Fruit fly (Drosophila melanogaster) whole organism, embryonic: ENCODE data around the gene Clc.
A peak's percentile ranks its signal among the peaks of the same experiment; 100 is the strongest.

Source experiments
- ATbp ChIP-seq: fragments of 200-800 bp; sonication (Bioruptor generic); optimal IDR thresholded peaks from 2 replicates; lab custom pipeline; 2017; ENCODE audit warnings: missing biosample characterization, mild to moderate bottlenecking, missing genetic modification characterization, missing genetic modification reagents
- CG10147 ChIP-seq: fragments of 200-800 bp; sonication (Bioruptor generic); optimal IDR thresholded peaks from 2 replicates; lab custom pipeline; 2019; ENCODE audit warnings: missing biosample characterization, mild to moderate bottlenecking, missing genetic modification characterization, moderate library complexity
- CG12236 ChIP-seq: fragments of 200-800 bp; sonication (Bioruptor generic); optimal IDR thresholded peaks from 2 replicates; lab custom pipeline; 2016; ENCODE audit warnings: missing biosample characterization, missing genetic modification characterization
- CG13123 ChIP-seq: fragments of 200-800 bp; sonication (Bioruptor generic); optimal IDR thresholded peaks from 2 replicates; lab custom pipeline; 2016; ENCODE audit warnings: missing biosample characterization, missing genetic modification characterization
- CG1603 ChIP-seq: fragments of 200-800 bp; sonication (Bioruptor generic); optimal IDR thresholded peaks from 2 replicates; lab custom pipeline; 2019; ENCODE audit warnings: missing biosample characterization, mild to moderate bottlenecking, missing genetic modification characterization, moderate library complexity
- CG17829 ChIP-seq: fragments of 200-800 bp; optimal IDR thresholded peaks from 2 replicates; lab custom pipeline; 2019; ENCODE audit warnings: missing biosample characterization, mild to moderate bottlenecking, missing genetic modification characterization, moderate library complexity
- CG18619 ChIP-seq: fragments of 200-800 bp; sonication (Bioruptor generic); optimal IDR thresholded peaks from 3 replicates; lab custom pipeline; 2017; ENCODE audit warnings: missing biosample characterization, mild to moderate bottlenecking, missing genetic modification characterization
- CG2129 ChIP-seq: fragments of 200-800 bp; sonication (Bioruptor generic); IDR thresholded peaks from 2 replicates; pipeline ENCODE4 v1.3.6; 2022; ENCODE audit warnings: missing biosample characterization, missing genetic modification characterization; ENCODE audit not compliant: partially characterized antibody
- CG3407 ChIP-seq: fragments of 200-800 bp; sonication (Bioruptor generic); optimal IDR thresholded peaks from 2 replicates; lab custom pipeline; 2018; ENCODE audit warnings: missing biosample characterization, mild to moderate bottlenecking, missing genetic modification characterization
- CG3838 ChIP-seq: fragments of 200-800 bp; sonication (Bioruptor generic); optimal IDR thresholded peaks from 3 replicates; lab custom pipeline; 2016; ENCODE audit warnings: missing biosample characterization, missing genetic modification characterization
- CG7372 ChIP-seq: fragments of 200-800 bp; sonication (Bioruptor generic); IDR thresholded peaks from 2 replicates; pipeline ENCODE4 v1.3.6; 2022; ENCODE audit warnings: missing biosample characterization, missing genetic modification characterization
- CG7963 ChIP-seq: fragments of 200-800 bp; sonication (Bioruptor generic); IDR thresholded peaks from 3 replicates; pipeline ENCODE4 v1.3.6; 2022; ENCODE audit warnings: missing biosample characterization, missing genetic modification characterization; ENCODE audit not compliant: partially characterized antibody
- CG9932 ChIP-seq: fragments of 200-800 bp; sonication (Bioruptor generic); IDR thresholded peaks from 2 replicates; pipeline ENCODE4 v1.3.6; 2022; ENCODE audit warnings: missing biosample characterization, missing genetic modification characterization
- CHES-1-like ChIP-seq: fragments of 200-800 bp; sonication (Bioruptor generic); optimal IDR thresholded peaks from 2 replicates; lab custom pipeline; 2016; ENCODE audit warnings: missing biosample characterization, missing genetic modification characterization
- CkIIα-i1 ChIP-seq: fragments of 200-800 bp; sonication (Bioruptor generic); IDR thresholded peaks from 2 replicates; pipeline ENCODE4 v1.3.6; 2022; ENCODE audit warnings: missing biosample characterization, missing genetic modification characterization
- Doc2 ChIP-seq: fragments of 200-800 bp; sonication (Bioruptor generic); IDR thresholded peaks from 2 replicates; pipeline ENCODE4 v1.3.6; 2022; ENCODE audit warnings: missing biosample characterization, missing genetic modification characterization
- Drgx ChIP-seq: fragments of 200-800 bp; sonication (Bioruptor generic); IDR thresholded peaks from 2 replicates; pipeline ENCODE4 v1.3.6; 2022; ENCODE audit warnings: missing biosample characterization, missing genetic modification characterization
- HLH4C ChIP-seq: fragments of 200-800 bp; sonication (Bioruptor generic); IDR thresholded peaks from 3 replicates; pipeline ENCODE4 v1.3.6; 2022; ENCODE audit warnings: missing biosample characterization, missing genetic modification characterization; ENCODE audit not compliant: partially characterized antibody
- Hr51 ChIP-seq, 2 experiments: fragments of 200-800 bp; sonication (Bioruptor generic); optimal IDR thresholded peaks; 2 replicates in 1 of 2; 3 replicates in 1 of 2; lab custom pipeline; 2016 to 2018; ENCODE audit warnings: missing biosample characterization in 2 of 2, missing genetic modification characterization in 2 of 2, mild to moderate bottlenecking in 1 of 2, moderate library complexity in 1 of 2
- Hr78 ChIP-seq, 2 experiments: fragments of 200-800 bp in 1 of 2; fragments of >200 bp in 1 of 2; sonication (Bioruptor generic) in 1 of 2; optimal IDR thresholded peaks; 2 replicates each; lab custom pipeline; 2017 to 2019; ENCODE audit warnings: missing biosample characterization in 2 of 2, missing genetic modification characterization in 2 of 2, mild to moderate bottlenecking in 1 of 2, moderate library complexity in 1 of 2
- Hsf ChIP-seq: fragments of 200-800 bp; sonication (Bioruptor generic); optimal IDR thresholded peaks from 3 replicates; lab custom pipeline; 2016; ENCODE audit warnings: missing biosample characterization, missing genetic modification characterization
- Med ChIP-seq: fragments of 200-800 bp; sonication (Bioruptor generic); peaks from one replicate; lab custom pipeline; 2016; ENCODE audit warnings: missing biosample characterization, missing genetic modification characterization, mild to moderate bottlenecking, inconsistent platforms, moderate library complexity
- Nf-YB ChIP-seq: fragments of 200-800 bp; sonication (Bioruptor generic); optimal IDR thresholded peaks from 3 replicates; lab custom pipeline; 2019; ENCODE audit warnings: missing biosample characterization, mild to moderate bottlenecking, missing genetic modification characterization, moderate library complexity
- Ptx1 ChIP-seq: fragments of 200-800 bp; sonication (Bioruptor generic); IDR thresholded peaks from 2 replicates; pipeline ENCODE4 v1.3.6; 2022; ENCODE audit warnings: missing biosample characterization, missing genetic modification characterization
- Spps ChIP-seq: fragments of 200-800 bp; sonication (Bioruptor generic); optimal IDR thresholded peaks from 2 replicates; lab custom pipeline; 2018; ENCODE audit warnings: missing biosample characterization, mild to moderate bottlenecking, missing genetic modification characterization
- Sry-δ ChIP-seq: fragments of 200-800 bp; sonication (Bioruptor generic); optimal IDR thresholded peaks from 2 replicates; lab custom pipeline; 2016; ENCODE audit warnings: missing biosample characterization, missing genetic modification characterization
- Vsx1 ChIP-seq: fragments of 200-800 bp; sonication (Bioruptor generic); optimal IDR thresholded peaks from 2 replicates; lab custom pipeline; 2017; ENCODE audit warnings: missing biosample characterization, mild to moderate bottlenecking, missing genetic modification characterization, missing genetic modification reagents
- Xrp1 ChIP-seq: fragments of 200-800 bp; sonication (Bioruptor generic); IDR thresholded peaks from 2 replicates; pipeline ENCODE4 v1.3.6; 2022; ENCODE audit warnings: missing biosample characterization, missing genetic modification characterization
- bigmax ChIP-seq: fragments of 200-800 bp; sonication (Bioruptor generic); optimal IDR thresholded peaks from 2 replicates; lab custom pipeline; 2018; ENCODE audit warnings: missing biosample characterization, mild to moderate bottlenecking, missing genetic modification characterization
- bowl ChIP-seq: fragments of 200-800 bp; sonication (Bioruptor generic); IDR thresholded peaks from 2 replicates; pipeline ENCODE4 v1.3.6; 2022; ENCODE audit warnings: missing biosample characterization, missing genetic modification characterization
- chm ChIP-seq: fragments of 200-800 bp; sonication (Bioruptor generic); IDR thresholded peaks from 2 replicates; pipeline ENCODE4 v1.3.6; 2022; ENCODE audit warnings: missing biosample characterization, missing genetic modification characterization
- dmrt11E ChIP-seq: fragments of 200-800 bp; sonication (Bioruptor generic); optimal IDR thresholded peaks from 3 replicates; lab custom pipeline; 2018; ENCODE audit warnings: missing biosample characterization, mild to moderate bottlenecking, missing genetic modification characterization, moderate library complexity
- dysf ChIP-seq: fragments of 200-800 bp; sonication (Bioruptor generic); IDR thresholded peaks from 3 replicates; pipeline ENCODE4 v1.3.6; 2022; ENCODE audit warnings: missing biosample characterization, missing genetic modification characterization
- emc ChIP-seq: fragments of 200-800 bp; sonication (Bioruptor generic); optimal IDR thresholded peaks from 2 replicates; lab custom pipeline; 2016; ENCODE audit warnings: missing biosample characterization, missing genetic modification characterization
- hbn ChIP-seq: fragments of 200-800 bp; sonication (Bioruptor generic); IDR thresholded peaks from 2 replicates; pipeline ENCODE4 v1.3.6; 2022; ENCODE audit warnings: missing biosample characterization, missing genetic modification characterization; ENCODE audit not compliant: partially characterized antibody
- hkb ChIP-seq, 2 experiments: fragments of 200-800 bp in 1 of 2; fragments of >200 bp in 1 of 2; sonication (Bioruptor generic) in 1 of 2; IDR thresholded peaks in 1 of 2; optimal IDR thresholded peaks in 1 of 2; 2 replicates each; pipeline versions ENCODE4 v1.3.6 to Lab custom; 2017 to 2022; ENCODE audit warnings: missing biosample characterization in 1 of 2, missing genetic modification characterization in 1 of 2
- kay ChIP-seq: fragments of 200-800 bp; sonication (Bioruptor generic); optimal IDR thresholded peaks from 2 replicates; lab custom pipeline; 2016; ENCODE audit warnings: missing biosample characterization, missing genetic modification characterization
- nerfin-2 ChIP-seq: fragments of 200-800 bp; sonication (Bioruptor generic); IDR thresholded peaks from 2 replicates; pipeline ENCODE4 v1.3.6; 2022; ENCODE audit warnings: missing biosample characterization, missing genetic modification characterization; ENCODE audit not compliant: partially characterized antibody
- phol ChIP-seq: fragments of 200-800 bp; sonication (Bioruptor generic); optimal IDR thresholded peaks from 3 replicates; lab custom pipeline; 2018; ENCODE audit warnings: missing biosample characterization, mild to moderate bottlenecking, missing genetic modification characterization, moderate library complexity
- ranshi ChIP-seq: fragments of 200-800 bp; sonication (Bioruptor generic); IDR thresholded peaks from 2 replicates; pipeline ENCODE4 v1.3.6; 2022; ENCODE audit warnings: missing biosample characterization, missing genetic modification characterization
- sens ChIP-seq: fragments of 200-800 bp; sonication (Bioruptor generic); peaks from one replicate; lab custom pipeline; 2016; ENCODE audit warnings: missing biosample characterization, missing genetic modification characterization
- shn ChIP-seq: fragments of 200-800 bp; sonication (Bioruptor generic); optimal IDR thresholded peaks from 3 replicates; lab custom pipeline; 2016; ENCODE audit warnings: missing biosample characterization, missing genetic modification characterization
- ssp ChIP-seq: fragments of 200-800 bp; sonication (Bioruptor generic); IDR thresholded peaks from 2 replicates; pipeline ENCODE4 v1.3.6; 2022; ENCODE audit warnings: missing biosample characterization, missing genetic modification characterization
- tio ChIP-seq: fragments of 200-800 bp; sonication (Bioruptor generic); optimal IDR thresholded peaks from 2 replicates; lab custom pipeline; 2017; ENCODE audit warnings: missing biosample characterization, missing genetic modification characterization, inconsistent platforms
- toy ChIP-seq: fragments of 200-800 bp; sonication (Bioruptor generic); IDR thresholded peaks from 2 replicates; pipeline ENCODE4 v1.3.6; 2022; ENCODE audit warnings: missing biosample characterization, missing genetic modification characterization
- usp ChIP-seq: fragments of >200 bp; optimal IDR thresholded peaks from 2 replicates; lab custom pipeline; 2017; ENCODE audit warnings: missing biosample characterization, missing genetic modification characterization
- wor ChIP-seq: fragments of 200-800 bp; sonication (Bioruptor generic); IDR thresholded peaks from 2 replicates; pipeline ENCODE4 v1.3.6; 2022; ENCODE audit warnings: missing biosample characterization, missing genetic modification characterization

The Clc gene

DNA sequence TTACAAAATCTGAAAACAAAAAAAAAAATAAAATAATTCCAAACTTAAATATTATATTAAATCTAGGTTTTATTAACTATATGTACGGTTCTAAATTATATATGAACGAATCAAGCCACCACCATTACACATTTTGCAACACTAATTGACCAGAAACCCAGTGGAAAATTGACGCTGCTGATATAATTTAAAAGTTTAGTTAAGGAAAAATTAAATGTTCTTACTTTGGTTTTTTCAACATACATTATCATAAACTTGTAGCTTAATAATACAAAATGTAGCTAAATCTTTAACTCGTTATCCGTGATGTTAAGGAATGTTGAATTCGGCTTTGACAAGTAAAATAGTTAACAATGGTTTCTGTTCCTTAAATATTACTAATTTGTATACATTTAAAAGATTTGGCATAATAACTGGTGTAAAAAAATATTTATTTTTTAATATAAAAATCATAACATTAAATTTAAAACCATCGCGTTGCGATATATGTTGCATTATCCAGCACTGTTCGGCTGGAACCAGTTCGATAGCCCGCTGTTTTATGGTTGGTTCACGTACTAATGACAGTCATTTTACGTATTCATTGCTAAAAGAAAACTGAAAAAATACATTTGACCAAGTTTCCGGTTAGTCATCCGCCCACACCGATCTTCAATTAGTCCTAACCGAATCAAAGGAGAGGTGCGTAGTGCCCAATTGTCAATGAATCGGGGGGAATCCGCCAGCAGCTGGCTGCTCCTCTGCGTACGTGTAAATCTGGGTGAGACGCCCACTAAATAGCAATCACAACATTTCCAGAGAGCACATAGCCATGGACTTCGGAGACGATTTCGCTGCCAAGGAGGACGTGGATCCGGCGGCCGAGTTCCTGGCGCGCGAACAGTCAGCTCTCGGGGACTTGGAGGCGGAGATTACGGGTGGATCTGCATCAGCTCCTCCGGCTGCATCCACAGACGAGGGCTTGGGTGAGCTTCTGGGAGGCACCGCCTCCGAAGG lies 1.4 kb downstream of the Clc start (continued):
- TF ChIP-seq wor (GFP tag; lab: Robert Waterston, UW) (peak; percentile 34; the same call in 1 of the 2 replicates), hkb (optimal IDR thresholded peaks at IDR 0.05; lab: Kevin White, UChicago) (no peak), hkb (GFP tag; IDR thresholded peaks at IDR 0.05; lab: Robert Waterston, UW) (peak; percentile 62), Med (peak; percentile 74), hbn (peak; percentile 60; the same call in 1 of the 2 replicates), Spps (tag; lab: Kevin White, UChicago) (no peak), CG2129 (GFP tag; lab: Robert Waterston, UW) (peak; percentile 51), Xrp1 (GFP tag; lab: Robert Waterston, UW) (peak; percentile 71), bowl (GFP tag; lab: Robert Waterston, UW) (no peak), Doc2 (no peak), CG3838 (no peak), nerfin-2 (GFP tag; lab: Robert Waterston, UW) (peak; percentile 43), Nf-YB (peak; percentile 39), Hsf (peak; percentile 25), ATbp (GFP tag; lab: Kevin White, UChicago) (no peak), usp (no peak), toy (GFP tag; lab: Robert Waterston, UW) (no peak), ssp (GFP tag; lab: Robert Waterston, UW) (peak; percentile 56), CG13123 (GFP tag; lab: Kevin White, UChicago) (peak; percentile 4), tio (GFP tag; lab: Kevin White, UChicago) (peak; percentile 29), Hr78 (GFP tag; optimal IDR thresholded peaks at IDR 0.05; lab: Kevin White, UChicago) (no peak), CG3407 (no peak), HLH4C (GFP tag; lab: Robert Waterston, UW) (peak; percentile 59; the same call in 1 of the 3 replicates), Ptx1 (GFP tag; lab: Robert Waterston, UW) (peak; percentile 50), CG12236 (no peak), bigmax (GFP tag; lab: Kevin White, UChicago) (no peak), CG10147 (peak; percentile 60), CG9932 (peak; percentile 85), sens (GFP tag; lab: Kevin White, UChicago) (peak; percentile 85), Drgx (no peak; the same call in 1 of the 2 replicates), kay (GFP tag; lab: Kevin White, UChicago) (no peak), CHES-1-like (GFP tag; lab: Kevin White, UChicago) (no peak), CG7963 (GFP tag; lab: Robert Waterston, UW) (no peak), emc (no peak), CG18619 (GFP tag; lab: Kevin White, UChicago) (peak; percentile 53), CG7372 (GFP tag; lab: Robert Waterston, UW) (0 out of 2 replicates have a peak, but pooled peaks have one; percentile 23), CG17829 (tag; lab: Kevin White, UChicago) (peak; percentile 34), Sry-δ (GFP tag; lab: Kevin White, UChicago) (peak; percentile 19), chm (GFP tag; lab: Robert Waterston, UW) (no peak), shn (no peak), CG1603 (tag; lab: Kevin White, UChicago) (peak; percentile 6), phol (tag; lab: Kevin White, UChicago) (peak; percentile 68), Hr51 (GFP tag; optimal IDR thresholded peaks at IDR 0.05; lab: Kevin White, UChicago) (peak in 1 of 2 experiments; percentile 73), Vsx1 (GFP tag; lab: Kevin White, UChicago) (no peak), dysf (GFP tag; lab: Robert Waterston, UW) (peak; percentile 56; the same call in 2 of the 3 replicates), dmrt11E (tag; lab: Kevin White, UChicago) (peak; percentile 30), ranshi (GFP tag; lab: Robert Waterston, UW) (peak; percentile 40; the same call in 1 of the 2 replicates), CkIIα-i1 (no peak)
